Worm (Caenorhabditis elegans) whole organism, midembryonic: ENCODE results near the gene bgnt-1.2.

Experiments
- T22C8.4 ChIP-seq: fragments of 200-800 bp; sonication (Bioruptor generic); IDR thresholded peaks from 2 replicates; pipeline ENCODE4 v1.3.6; 2022; ENCODE audit warnings: missing genetic modification characterization, missing compliant biosample characterization
- flt-1 ChIP-seq: fragments of 200-800 bp; sonication (Bioruptor generic); IDR thresholded peaks from 2 replicates; pipeline ENCODE4 v1.3.6; 2022; ENCODE audit warnings: missing genetic modification characterization, missing compliant biosample characterization
- klf-2 ChIP-seq: fragments of 200-800 bp; sonication (Bioruptor generic); conservative IDR thresholded peaks from 2 replicates; pipeline ENCODE4 v1.3.6; 2022; ENCODE audit warnings: missing genetic modification reagents, missing genetic modification characterization, missing compliant biosample characterization
- ztf-23 ChIP-seq: fragments of 200-800 bp; sonication (Bioruptor generic); IDR thresholded peaks from 2 replicates; pipeline ENCODE4 v1.3.6; 2022; ENCODE audit warnings: missing genetic modification reagents, missing genetic modification characterization, missing compliant biosample characterization

DNA sequence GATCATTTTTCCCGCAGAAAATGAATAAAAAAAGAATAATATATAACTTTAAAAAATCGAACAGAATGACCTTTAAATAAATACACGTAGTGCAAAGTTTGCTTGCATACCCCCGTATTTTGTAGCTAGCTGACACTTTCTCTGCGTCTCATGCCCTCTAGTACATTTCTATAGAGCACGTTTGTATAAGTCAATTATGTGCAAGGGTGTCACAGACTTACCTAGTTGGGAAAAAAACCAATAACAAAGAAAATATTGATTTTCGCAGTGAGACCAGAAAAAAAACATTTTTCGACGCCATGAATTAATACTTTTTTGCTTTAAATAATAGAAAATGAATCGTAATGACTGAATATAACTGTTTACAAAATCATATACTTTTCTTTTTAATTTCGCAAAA, 9.2 kb downstream of the bgnt-1.2 start, which contains the start of gene ckb-4:
- TF ChIP-seq ztf-23 (no peak), flt-1 (GFP tag; lab: Robert Waterston, UW) (no peak), T22C8.4 (GFP tag; lab: Robert Waterston, UW) (no peak), klf-2 (GFP tag; lab: Robert Waterston, UW) (no peak)
